Worm (Caenorhabditis elegans) whole organism, midembryonic: ENCODE data around the gene H40L08.2.

ENCODE experiments used
- T22C8.4 ChIP-seq: fragments of 200-800 bp; sonication (Bioruptor generic); IDR thresholded peaks from 2 replicates; pipeline ENCODE4 v1.3.6; 2022; ENCODE audit warnings: missing genetic modification characterization, missing compliant biosample characterization
- cog-1 ChIP-seq: sonication (generic microtip); optimal IDR thresholded peaks from 2 replicates; lab custom pipeline; 2016; ENCODE audit warnings: missing genetic modification characterization, missing compliant biosample characterization
- flt-1 ChIP-seq: fragments of 200-800 bp; sonication (Bioruptor generic); IDR thresholded peaks from 2 replicates; pipeline ENCODE4 v1.3.6; 2022; ENCODE audit warnings: missing genetic modification characterization, missing compliant biosample characterization
- klf-2 ChIP-seq: fragments of 200-800 bp; sonication (Bioruptor generic); conservative IDR thresholded peaks from 2 replicates; pipeline ENCODE4 v1.3.6; 2022; ENCODE audit warnings: missing genetic modification reagents, missing genetic modification characterization, missing compliant biosample characterization
- med-1 ChIP-seq: sonication (generic microtip); optimal IDR thresholded peaks from 2 replicates; lab custom pipeline; 2017; ENCODE audit warnings: missing genetic modification characterization, mild to moderate bottlenecking, missing compliant biosample characterization, antibody characterized with exemption, missing genetic modification reagents; ENCODE audit not compliant: insufficient read depth
- ref-1 ChIP-seq: fragments of 200-800 bp; sonication (Bioruptor generic); conservative IDR thresholded peaks from 2 replicates; pipeline ENCODE4 v1.3.6; 2022; ENCODE audit warnings: missing genetic modification reagents, missing genetic modification characterization, missing compliant biosample characterization
- tab-1 ChIP-seq: fragments of 200-800 bp; sonication (Bioruptor generic); IDR thresholded peaks from 2 replicates; pipeline ENCODE4 v1.3.6; 2022; ENCODE audit warnings: missing genetic modification characterization, missing compliant biosample characterization
- ztf-29 ChIP-seq: fragments of 200-800 bp; sonication (Bioruptor generic); IDR thresholded peaks from 2 replicates; pipeline ENCODE4 v1.3.6; 2022; ENCODE audit warnings: missing genetic modification reagents, missing genetic modification characterization, missing compliant biosample characterization

DNA sequence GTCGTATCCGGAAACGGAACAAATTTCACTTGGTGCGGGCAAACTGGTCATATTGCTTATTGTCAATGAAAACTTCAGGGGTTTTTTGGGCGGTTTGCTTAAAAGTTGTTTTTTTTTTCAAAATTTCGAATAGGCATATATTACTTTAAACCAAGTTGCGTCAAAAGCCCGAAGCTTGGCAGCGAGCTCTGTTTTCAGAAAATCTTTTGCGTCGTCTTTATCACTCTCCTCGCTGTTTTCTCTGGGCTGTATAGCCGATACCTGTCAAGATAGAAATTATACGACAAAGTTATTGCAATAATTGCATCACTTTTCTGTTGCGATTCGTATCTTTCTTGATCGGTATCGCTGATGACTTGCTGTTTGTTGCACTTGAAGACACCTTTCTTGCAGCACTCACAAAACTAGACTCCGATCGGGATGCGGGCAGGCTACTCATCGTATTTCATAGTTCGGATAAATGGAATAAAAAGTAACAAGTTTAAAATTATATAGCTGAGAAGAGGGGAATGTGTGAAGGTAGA, 1.4 kb downstream of the H40L08.2 start, which contains the start of the genes H40L08.3 and H40L08.9:
- TF ChIP-seq klf-2 (GFP tag; lab: Robert Waterston, UW) (no peak), ztf-29 (GFP tag; lab: Robert Waterston, UW) (no peak), flt-1 (GFP tag; lab: Robert Waterston, UW) (no peak), ref-1 (GFP tag; lab: Robert Waterston, UW) (no peak), cog-1 (tag; lab: Kevin White, UChicago) (no peak), med-1 (GFP tag; lab: Kevin White, UChicago) (no peak), T22C8.4 (GFP tag; lab: Robert Waterston, UW) (no peak), tab-1 (no peak)
